Worm (Caenorhabditis elegans) whole organism, midembryonic: ENCODE data around the gene skpo-3.

Experiments used
- T22C8.4 ChIP-seq: fragments of 200-800 bp; sonication (Bioruptor generic); IDR thresholded peaks from 2 replicates; pipeline ENCODE4 v1.3.6; 2022; ENCODE audit warnings: missing genetic modification characterization, missing compliant biosample characterization
- cog-1 ChIP-seq: sonication (generic microtip); optimal IDR thresholded peaks from 2 replicates; lab custom pipeline; 2016; ENCODE audit warnings: missing genetic modification characterization, missing compliant biosample characterization
- flt-1 ChIP-seq: fragments of 200-800 bp; sonication (Bioruptor generic); IDR thresholded peaks from 2 replicates; pipeline ENCODE4 v1.3.6; 2022; ENCODE audit warnings: missing genetic modification characterization, missing compliant biosample characterization
- klf-2 ChIP-seq: fragments of 200-800 bp; sonication (Bioruptor generic); conservative IDR thresholded peaks from 2 replicates; pipeline ENCODE4 v1.3.6; 2022; ENCODE audit warnings: missing genetic modification reagents, missing genetic modification characterization, missing compliant biosample characterization
- med-1 ChIP-seq: sonication (generic microtip); optimal IDR thresholded peaks from 2 replicates; lab custom pipeline; 2017; ENCODE audit warnings: missing genetic modification characterization, mild to moderate bottlenecking, missing compliant biosample characterization, antibody characterized with exemption, missing genetic modification reagents; ENCODE audit not compliant: insufficient read depth
- ref-1 ChIP-seq: fragments of 200-800 bp; sonication (Bioruptor generic); conservative IDR thresholded peaks from 2 replicates; pipeline ENCODE4 v1.3.6; 2022; ENCODE audit warnings: missing genetic modification reagents, missing genetic modification characterization, missing compliant biosample characterization
- tab-1 ChIP-seq: fragments of 200-800 bp; sonication (Bioruptor generic); IDR thresholded peaks from 2 replicates; pipeline ENCODE4 v1.3.6; 2022; ENCODE audit warnings: missing genetic modification characterization, missing compliant biosample characterization
- ztf-23 ChIP-seq: fragments of 200-800 bp; sonication (Bioruptor generic); IDR thresholded peaks from 2 replicates; pipeline ENCODE4 v1.3.6; 2022; ENCODE audit warnings: missing genetic modification reagents, missing genetic modification characterization, missing compliant biosample characterization

DNA sequence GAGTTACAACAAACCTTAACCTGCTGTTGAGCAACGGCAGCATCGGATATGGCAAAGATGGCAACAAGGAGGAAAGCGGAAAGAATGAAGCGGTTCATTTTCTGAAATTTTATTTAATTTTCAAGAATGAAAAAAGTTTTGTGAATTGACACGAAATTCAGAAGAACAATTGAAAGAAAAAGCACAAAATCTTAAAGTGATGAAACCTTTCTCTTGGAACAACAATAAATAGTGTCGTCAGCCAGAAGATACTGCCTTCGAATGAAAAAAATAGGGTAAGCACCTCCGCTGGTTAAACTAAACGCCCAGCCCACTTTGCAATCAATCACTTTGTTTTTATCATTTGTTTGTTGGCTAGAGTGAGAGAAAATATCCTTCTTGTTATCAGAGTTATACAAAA, 33.6 kb upstream of the skpo-3 start, which contains the start of gene E04F6.9:
- TF ChIP-seq flt-1 (GFP tag; lab: Robert Waterston, UW), result no peak
- TF ChIP-seq tab-1 (GFP tag; lab: Robert Waterston, UW), result no peak
- TF ChIP-seq ref-1 (GFP tag; lab: Robert Waterston, UW), result no peak
- no peak for TF ChIP-seq klf-2 (GFP tag; lab: Robert Waterston, UW)
- no peak for TF ChIP-seq ztf-23
- no peak for TF ChIP-seq cog-1
- TF ChIP-seq T22C8.4 (GFP tag; lab: Robert Waterston, UW), result no peak
- TF ChIP-seq med-1, result no peak
